Worm (Caenorhabditis elegans) whole organism, young adult: ENCODE measurements around the gene fem-2.

Experiments used
- C06A6.2 ChIP-seq: fragments of 200-800 bp; sonication (Bioruptor generic); conservative IDR thresholded peaks from 2 replicates; pipeline ENCODE4 v1.3.6; 2022; ENCODE audit warnings: missing genetic modification characterization, missing compliant biosample characterization
- F10E7.11 ChIP-seq: sonication (generic microtip); optimal IDR thresholded peaks from 2 replicates; lab custom pipeline; 2017; ENCODE audit warnings: mild to moderate bottlenecking, missing genetic modification characterization, moderate library complexity, missing compliant biosample characterization
- F57A8.1 ChIP-seq: fragments of 200-800 bp; sonication (Bioruptor generic); optimal IDR thresholded peaks from 2 replicates; lab custom pipeline; 2018; ENCODE audit warnings: mild to moderate bottlenecking, missing genetic modification characterization, moderate library complexity, missing compliant biosample characterization
- K12H6.12 ChIP-seq: fragments of 200-800 bp; sonication (Bioruptor generic); optimal IDR thresholded peaks from 2 replicates; lab custom pipeline; 2018; ENCODE audit warnings: mild to moderate bottlenecking, missing genetic modification characterization, missing compliant biosample characterization
- efl-1 ChIP-seq: fragments of 150-350 bp; optimal IDR thresholded peaks from 2 replicates; lab custom pipeline; 2014; ENCODE audit warnings: missing biosample characterization, missing genetic modification reagents, missing genetic modification characterization
- ets-4 ChIP-seq: fragments of 200-800 bp; sonication (Bioruptor generic); optimal IDR thresholded peaks from 2 replicates; lab custom pipeline; 2018; ENCODE audit warnings: mild to moderate bottlenecking, missing genetic modification characterization, missing compliant biosample characterization
- let-526 ChIP-seq: fragments of 200-800 bp; sonication (Bioruptor generic); IDR thresholded peaks from 2 replicates; pipeline ENCODE4 v1.3.6; 2022; ENCODE audit warnings: missing genetic modification reagents, missing genetic modification characterization, missing compliant biosample characterization
- pha-4 ChIP-seq: fragments of 150-350 bp; sonication (generic microtip); optimal IDR thresholded peaks from 2 replicates; lab custom pipeline; 2014; ENCODE audit warnings: missing biosample characterization, missing genetic modification reagents, missing genetic modification characterization
- rec-8 ChIP-seq, 2 experiments: sonication (generic microtip); optimal IDR thresholded peaks; 2 replicates each; lab custom pipeline; 2016; ENCODE audit warnings: mild to moderate bottlenecking in 2 of 2, missing genetic modification characterization in 2 of 2, missing genetic modification reagents in 2 of 2, missing genotype in 2 of 2, missing biosample characterization in 1 of 2, missing compliant biosample characterization in 1 of 2, moderate library complexity in 1 of 2
- sptf-2 ChIP-seq: fragments of 200-800 bp; sonication (Bioruptor generic); optimal IDR thresholded peaks from 2 replicates; lab custom pipeline; 2018; ENCODE audit warnings: mild to moderate bottlenecking, missing genetic modification characterization, missing compliant biosample characterization
- tlf-1 ChIP-seq: fragments of 200-800 bp; sonication (Bioruptor generic); optimal IDR thresholded peaks from 2 replicates; lab custom pipeline; 2018; ENCODE audit warnings: mild to moderate bottlenecking, missing genetic modification characterization, missing compliant biosample characterization
- ztf-22 ChIP-seq: fragments of 200-800 bp; sonication (Bioruptor generic); optimal IDR thresholded peaks from 2 replicates; lab custom pipeline; 2018; ENCODE audit warnings: mild to moderate bottlenecking, missing genetic modification characterization, moderate library complexity, missing compliant biosample characterization

DNA sequence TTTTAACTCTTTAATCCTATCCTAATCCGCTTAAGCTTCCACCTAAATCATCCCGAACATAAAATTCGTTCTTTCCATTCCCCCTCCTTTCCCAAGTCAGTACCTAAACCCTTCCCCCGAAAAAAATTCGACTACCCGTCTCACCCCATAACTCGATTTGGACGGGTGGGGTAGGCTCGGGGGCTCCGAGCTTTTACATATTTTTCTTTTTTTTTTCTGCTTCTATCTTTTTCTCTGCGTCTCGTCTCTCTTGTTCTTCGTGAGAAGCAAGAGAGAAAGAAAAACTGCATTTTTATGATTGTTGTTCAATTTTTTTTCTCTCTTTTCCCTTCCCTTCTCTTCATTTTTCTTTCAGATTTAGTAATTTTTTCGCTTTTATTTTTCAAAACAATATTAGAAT lies 41.0 kb upstream of the fem-2 start:
- no peak for TF ChIP-seq ets-4 (GFP tag; lab: Kevin White, UChicago)
- TF ChIP-seq rec-8 (tag; optimal IDR thresholded peaks at IDR 0.05; lab: Kevin White, UChicago) = no peak
- TF ChIP-seq K12H6.12 (tag; lab: Kevin White, UChicago) = no peak
- TF ChIP-seq C06A6.2 = no peak
- TF ChIP-seq pha-4 (tag; lab: Kevin White, UChicago) = no peak
- TF ChIP-seq ztf-22 (GFP tag; lab: Kevin White, UChicago) = no peak
- no peak for TF ChIP-seq sptf-2
- TF ChIP-seq let-526 (GFP tag; lab: Robert Waterston, UW) = no peak
- TF ChIP-seq F10E7.11 (tag; lab: Kevin White, UChicago) = no peak
- no peak for TF ChIP-seq tlf-1 (GFP tag; lab: Kevin White, UChicago)
- no peak for TF ChIP-seq efl-1 (GFP tag; lab: Kevin White, UChicago)
- TF ChIP-seq F57A8.1 (GFP tag; lab: Kevin White, UChicago) = no peak
